Worm (Caenorhabditis elegans): Measurements from ENCODE around the gene pole-2.

ce11 chrIV:8665778-8666177, 20.6 kb downstream of the pole-2 start:
- TF ChIP-seq K11D2.4 (GFP tag; IDR thresholded peaks at IDR 0.05) (no peak), F52B5.7 (tag; optimal IDR thresholded peaks at IDR 0.05) (no peak), ztf-3 (GFP tag; optimal IDR thresholded peaks at IDR 0.05) (no peak), akir-1 (GFP tag; optimal IDR thresholded peaks at IDR 0.05) (no peak)

All from whole organism, young adult.